Fruit fly (Drosophila melanogaster) whole organism, embryonic: ENCODE results near the gene sob.

Experiments
- Abd-B ChIP-seq: fragments of 200-800 bp; sonication (Bioruptor generic); optimal IDR thresholded peaks from 2 replicates; lab custom pipeline; 2018; ENCODE audit warnings: missing biosample characterization, mild to moderate bottlenecking, missing genetic modification characterization, moderate library complexity
- CG11723 ChIP-seq: fragments of 200-800 bp; sonication (Bioruptor generic); optimal IDR thresholded peaks from 2 replicates; lab custom pipeline; 2017; ENCODE audit warnings: missing biosample characterization, mild to moderate bottlenecking, missing genetic modification characterization
- CG13296 ChIP-seq: fragments of 200-800 bp; sonication (Bioruptor generic); optimal IDR thresholded peaks from 3 replicates; lab custom pipeline; 2018; ENCODE audit warnings: missing biosample characterization, mild to moderate bottlenecking, missing genetic modification characterization
- CG15269 ChIP-seq: fragments of 200-800 bp; sonication (Bioruptor generic); optimal IDR thresholded peaks from 2 replicates; lab custom pipeline; 2018; ENCODE audit warnings: missing biosample characterization, mild to moderate bottlenecking, missing genetic modification characterization, moderate library complexity
- CG17359 ChIP-seq: fragments of 200-800 bp; sonication (Bioruptor generic); optimal IDR thresholded peaks from 3 replicates; lab custom pipeline; 2018; ENCODE audit warnings: missing biosample characterization, mild to moderate bottlenecking, missing genetic modification characterization, moderate library complexity
- CG18262 ChIP-seq: fragments of 200-800 bp; optimal IDR thresholded peaks from 3 replicates; lab custom pipeline; 2019; ENCODE audit warnings: missing biosample characterization, mild to moderate bottlenecking, missing genetic modification characterization, moderate library complexity
- CG2199 ChIP-seq: fragments of 200-800 bp; sonication (Bioruptor generic); IDR thresholded peaks from 3 replicates; pipeline ENCODE4 v1.3.6; 2022; ENCODE audit warnings: missing biosample characterization, missing genetic modification characterization
- CG2712 ChIP-seq: fragments of 200-800 bp; optimal IDR thresholded peaks from 3 replicates; lab custom pipeline; 2019; ENCODE audit warnings: missing biosample characterization, mild to moderate bottlenecking, missing genetic modification characterization, moderate library complexity
- CG31441 ChIP-seq: fragments of 200-800 bp; sonication (Bioruptor generic); IDR thresholded peaks from 2 replicates; pipeline ENCODE4 v1.3.6; 2022; ENCODE audit warnings: missing biosample characterization, missing genetic modification characterization
- CG33213 ChIP-seq: fragments of 200-800 bp; sonication (Bioruptor generic); optimal IDR thresholded peaks from 3 replicates; lab custom pipeline; 2016; ENCODE audit warnings: missing biosample characterization, missing genetic modification characterization
- CG33557 ChIP-seq: fragments of 200-800 bp; sonication (Bioruptor generic); optimal IDR thresholded peaks from 2 replicates; lab custom pipeline; 2019; ENCODE audit warnings: missing biosample characterization, mild to moderate bottlenecking, missing genetic modification characterization, moderate library complexity
- CG42726 ChIP-seq: fragments of 200-800 bp; sonication (Bioruptor generic); IDR thresholded peaks from 2 replicates; pipeline ENCODE4 v1.3.6; 2022; ENCODE audit warnings: missing biosample characterization, missing genetic modification characterization; ENCODE audit not compliant: partially characterized antibody
- CG4820 ChIP-seq: fragments of 200-800 bp; sonication (Bioruptor generic); optimal IDR thresholded peaks from 3 replicates; lab custom pipeline; 2016; ENCODE audit warnings: missing biosample characterization, missing genetic modification characterization
- CG4854 ChIP-seq: fragments of 200-800 bp; sonication (Bioruptor generic); optimal IDR thresholded peaks from 2 replicates; lab custom pipeline; 2016; ENCODE audit warnings: missing biosample characterization, missing genetic modification characterization, inconsistent platforms
- CG5180 ChIP-seq: fragments of 200-800 bp; sonication (Bioruptor generic); optimal IDR thresholded peaks from 3 replicates; lab custom pipeline; 2017; ENCODE audit warnings: missing biosample characterization, missing genetic modification characterization, mild to moderate bottlenecking, moderate library complexity, missing genetic modification reagents
- CG7839 ChIP-seq: fragments of 200-800 bp; sonication (Bioruptor generic); optimal IDR thresholded peaks from 3 replicates; lab custom pipeline; 2018; ENCODE audit warnings: missing biosample characterization, mild to moderate bottlenecking, missing genetic modification characterization, moderate library complexity
- CG8765 ChIP-seq: fragments of 200-800 bp; sonication (Bioruptor generic); IDR thresholded peaks from 2 replicates; pipeline ENCODE4 v1.3.6; 2022; ENCODE audit warnings: missing biosample characterization, missing genetic modification characterization
- CG9797 ChIP-seq: fragments of 200-800 bp; sonication (Bioruptor generic); optimal IDR thresholded peaks from 3 replicates; lab custom pipeline; 2018; ENCODE audit warnings: missing biosample characterization, mild to moderate bottlenecking, missing genetic modification characterization
- CG9876 ChIP-seq: fragments of 200-800 bp; sonication (Bioruptor generic); optimal IDR thresholded peaks from 2 replicates; lab custom pipeline; 2016; ENCODE audit warnings: missing biosample characterization, missing genetic modification characterization
- CHES-1-like ChIP-seq: fragments of 200-800 bp; sonication (Bioruptor generic); optimal IDR thresholded peaks from 2 replicates; lab custom pipeline; 2016; ENCODE audit warnings: missing biosample characterization, missing genetic modification characterization
- CkIIα-i1 ChIP-seq: fragments of 200-800 bp; sonication (Bioruptor generic); IDR thresholded peaks from 2 replicates; pipeline ENCODE4 v1.3.6; 2022; ENCODE audit warnings: missing biosample characterization, missing genetic modification characterization
- D19B ChIP-seq: fragments of 200-800 bp; sonication (Bioruptor generic); optimal IDR thresholded peaks from 2 replicates; lab custom pipeline; 2017; ENCODE audit warnings: missing biosample characterization, mild to moderate bottlenecking, missing genetic modification characterization
- Dek ChIP-seq: fragments of 200-800 bp; sonication (Bioruptor generic); optimal IDR thresholded peaks from 3 replicates; lab custom pipeline; 2019; ENCODE audit warnings: missing biosample characterization, mild to moderate bottlenecking, missing genetic modification characterization, moderate library complexity
- Gsc ChIP-seq: fragments of 200-800 bp; sonication (Bioruptor generic); IDR thresholded peaks from 2 replicates; pipeline ENCODE4 v1.3.6; 2022; ENCODE audit warnings: missing biosample characterization, missing genetic modification characterization
- Gug ChIP-seq: fragments of 200-800 bp; sonication (Bioruptor generic); IDR thresholded peaks from 4 replicates; pipeline ENCODE4 v1.3.6; 2022; ENCODE audit warnings: missing biosample characterization, missing genetic modification characterization
- Hmr ChIP-seq: fragments of 200-800 bp; sonication (Bioruptor generic); optimal IDR thresholded peaks from 3 replicates; lab custom pipeline; 2017; ENCODE audit warnings: mild to moderate bottlenecking, missing biosample characterization, missing genetic modification reagents, missing genetic modification characterization
- Hr78 ChIP-seq, 2 experiments: fragments of 200-800 bp in 1 of 2; fragments of >200 bp in 1 of 2; sonication (Bioruptor generic) in 1 of 2; optimal IDR thresholded peaks; 2 replicates each; lab custom pipeline; 2017 to 2019; ENCODE audit warnings: missing biosample characterization in 2 of 2, missing genetic modification characterization in 2 of 2, mild to moderate bottlenecking in 1 of 2, moderate library complexity in 1 of 2
- Poxn ChIP-seq: fragments of 200-800 bp; sonication (Bioruptor generic); IDR thresholded peaks from 2 replicates; pipeline ENCODE4 v1.3.6; 2022; ENCODE audit warnings: missing biosample characterization, missing genetic modification characterization
- Sox102F ChIP-seq: fragments of 200-800 bp; sonication (Bioruptor generic); optimal IDR thresholded peaks from 2 replicates; lab custom pipeline; 2018; ENCODE audit warnings: missing biosample characterization, mild to moderate bottlenecking, missing genetic modification characterization, moderate library complexity
- Sry-β ChIP-seq: fragments of 200-800 bp; sonication (Bioruptor generic); optimal IDR thresholded peaks from 2 replicates; lab custom pipeline; 2018; ENCODE audit warnings: missing biosample characterization, mild to moderate bottlenecking, missing genetic modification characterization, moderate library complexity
- abd-A ChIP-seq: fragments of 200-800 bp; sonication (Bioruptor generic); optimal IDR thresholded peaks from 3 replicates; lab custom pipeline; 2019; ENCODE audit warnings: missing biosample characterization, mild to moderate bottlenecking, missing genetic modification characterization, moderate library complexity
- ac ChIP-seq: fragments of 200-800 bp; sonication (Bioruptor generic); optimal IDR thresholded peaks from 3 replicates; lab custom pipeline; 2017; ENCODE audit warnings: missing biosample characterization, mild to moderate bottlenecking, missing genetic modification characterization
- bcd ChIP-seq: fragments of 200-800 bp; sonication (Bioruptor generic); optimal IDR thresholded peaks from 2 replicates; lab custom pipeline; 2017; ENCODE audit warnings: missing biosample characterization, mild to moderate bottlenecking, missing genetic modification characterization
- bigmax ChIP-seq: fragments of 200-800 bp; sonication (Bioruptor generic); optimal IDR thresholded peaks from 2 replicates; lab custom pipeline; 2018; ENCODE audit warnings: missing biosample characterization, mild to moderate bottlenecking, missing genetic modification characterization
- bsh ChIP-seq, 2 experiments: fragments of 200-800 bp; sonication (Bioruptor generic); optimal IDR thresholded peaks; 2 replicates each; lab custom pipeline; 2017 to 2018; ENCODE audit warnings: mild to moderate bottlenecking in 2 of 2, missing biosample characterization in 2 of 2, missing genetic modification characterization in 2 of 2, moderate library complexity in 1 of 2
- chm ChIP-seq: fragments of 200-800 bp; sonication (Bioruptor generic); IDR thresholded peaks from 2 replicates; pipeline ENCODE4 v1.3.6; 2022; ENCODE audit warnings: missing biosample characterization, missing genetic modification characterization
- ci ChIP-seq: fragments of 200-800 bp; sonication (Bioruptor generic); IDR thresholded peaks from 3 replicates; pipeline ENCODE4 v1.3.6; 2022; ENCODE audit warnings: missing biosample characterization, missing genetic modification characterization
- crol ChIP-seq: fragments of 200-800 bp; sonication (Bioruptor generic); IDR thresholded peaks from 2 replicates; pipeline ENCODE4 v1.3.6; 2022; ENCODE audit warnings: missing biosample characterization, missing genetic modification characterization
- dm ChIP-seq: fragments of 200-800 bp; sonication (Bioruptor generic); optimal IDR thresholded peaks from 3 replicates; lab custom pipeline; 2016; ENCODE audit warnings: missing biosample characterization, missing genetic modification characterization
- exex ChIP-seq: fragments of 200-800 bp; sonication (Bioruptor generic); optimal IDR thresholded peaks from 4 replicates; lab custom pipeline; 2018; ENCODE audit warnings: missing biosample characterization, mild to moderate bottlenecking, missing genetic modification characterization, moderate library complexity
- fru ChIP-seq: fragments of >200 bp; optimal IDR thresholded peaks from 2 replicates; lab custom pipeline; 2017
- h ChIP-seq: fragments of >200 bp; optimal IDR thresholded peaks from 2 replicates; lab custom pipeline; 2017
- her ChIP-seq: fragments of 200-800 bp; sonication (Bioruptor generic); optimal IDR thresholded peaks from 2 replicates; lab custom pipeline; 2016; ENCODE audit warnings: missing biosample characterization, missing genetic modification characterization
- lilli ChIP-seq: fragments of 200-800 bp; sonication (Bioruptor generic); optimal IDR thresholded peaks from 3 replicates; lab custom pipeline; 2016; ENCODE audit warnings: missing biosample characterization, missing genetic modification characterization
- pb ChIP-seq: fragments of 200-800 bp; sonication (Bioruptor generic); optimal IDR thresholded peaks from 3 replicates; lab custom pipeline; 2016; ENCODE audit warnings: missing biosample characterization, missing genetic modification characterization
- repo ChIP-seq: fragments of 200-800 bp; sonication (Bioruptor generic); optimal IDR thresholded peaks from 2 replicates; lab custom pipeline; 2016; ENCODE audit warnings: missing biosample characterization, missing genetic modification characterization
- rib ChIP-seq: fragments of 200-800 bp; sonication (Bioruptor generic); IDR thresholded peaks from 2 replicates; pipeline ENCODE4 v1.3.6; 2022; ENCODE audit warnings: missing biosample characterization, missing genetic modification characterization
- sc ChIP-seq, 3 experiments: fragments of >200 bp in 2 of 3; fragments of 200-800 bp in 1 of 3; sonication (Bioruptor generic) in 1 of 3; optimal IDR thresholded peaks; 2 replicates in 2 of 3; 3 replicates in 1 of 3; lab custom pipeline; 2017; ENCODE audit warnings: mild to moderate bottlenecking in 1 of 3, missing biosample characterization in 1 of 3, missing genetic modification characterization in 1 of 3, missing genetic modification reagents in 1 of 3
- slbo ChIP-seq: fragments of 200-800 bp; sonication (Bioruptor generic); IDR thresholded peaks from 2 replicates; pipeline ENCODE4 v1.3.6; 2022; ENCODE audit warnings: missing biosample characterization, missing genetic modification characterization
- sug ChIP-seq: fragments of 200-800 bp; optimal IDR thresholded peaks from 2 replicates; lab custom pipeline; 2019; ENCODE audit warnings: missing biosample characterization, mild to moderate bottlenecking, missing genetic modification characterization, moderate library complexity
- trem ChIP-seq: fragments of 200-800 bp; optimal IDR thresholded peaks from 3 replicates; lab custom pipeline; 2019; ENCODE audit warnings: missing biosample characterization, mild to moderate bottlenecking, missing genetic modification characterization, moderate library complexity
- yki ChIP-seq: fragments of >200 bp; optimal IDR thresholded peaks from 3 replicates; lab custom pipeline; 2018

Gene sob

dm6 chr2L:3559647-3560046, 20.9 kb downstream of the sob start (continued):
- TF ChIP-seq CG13296 (GFP tag; lab: Kevin White, UChicago) = no peak
- TF ChIP-seq CkIIα-i1 (GFP tag; lab: Robert Waterston, UW) = no peak
- TF ChIP-seq CG42726 (GFP tag; lab: Robert Waterston, UW) = no peak
- TF ChIP-seq Sry-β = no peak
- TF ChIP-seq CG33557 (GFP tag; lab: Kevin White, UChicago) = no peak
- TF ChIP-seq CG4854 (GFP tag; lab: Kevin White, UChicago) = no peak
- no peak for TF ChIP-seq yki (lab: Kevin White, UChicago)
- TF ChIP-seq CG7839 = no peak
- TF ChIP-seq repo (GFP tag; lab: Kevin White, UChicago) = no peak
- no peak for TF ChIP-seq CG4820
- no peak for TF ChIP-seq CG9876 (GFP tag; lab: Kevin White, UChicago)
- TF ChIP-seq CG2199 (GFP tag; lab: Robert Waterston, UW) = no peak
- peak; percentile 13 for TF ChIP-seq CG15269
- TF ChIP-seq CG9797 (GFP tag; lab: Kevin White, UChicago) = no peak
- no peak for TF ChIP-seq Gsc (GFP tag; lab: Robert Waterston, UW)
- no peak for TF ChIP-seq CHES-1-like (GFP tag; lab: Kevin White, UChicago)
- TF ChIP-seq abd-A (tag; lab: Kevin White, UChicago) = no peak
- no peak for TF ChIP-seq pb (GFP tag; lab: Kevin White, UChicago)
- no peak for TF ChIP-seq slbo (GFP tag; lab: Robert Waterston, UW)
- peak; percentile 27 for TF ChIP-seq CG2712 (tag; lab: Kevin White, UChicago)
- TF ChIP-seq ci (GFP tag; lab: Robert Waterston, UW) = peak; percentile 46; the same call in 1 of the 3 replicates
- TF ChIP-seq bigmax (GFP tag; lab: Kevin White, UChicago) = no peak
- TF ChIP-seq her (GFP tag; lab: Kevin White, UChicago) = no peak
- no peak for TF ChIP-seq exex (tag; lab: Kevin White, UChicago)
- no peak for TF ChIP-seq D19B (GFP tag; lab: Kevin White, UChicago)
- no peak for TF ChIP-seq fru (lab: Kevin White, UChicago)
- no peak for TF ChIP-seq bcd (GFP tag; lab: Kevin White, UChicago)
- TF ChIP-seq sc (optimal IDR thresholded peaks at IDR 0.05; lab: Kevin White, UChicago) = no peak
- no peak for TF ChIP-seq sc (GFP tag; optimal IDR thresholded peaks at IDR 0.05; lab: Kevin White, UChicago)
- no peak for TF ChIP-seq CG33213
- no peak for TF ChIP-seq Dek
- TF ChIP-seq dm (GFP tag; lab: Kevin White, UChicago) = no peak
- TF ChIP-seq ac (GFP tag; lab: Kevin White, UChicago) = no peak
- peak; percentile 1 for TF ChIP-seq CG17359 (tag; lab: Kevin White, UChicago)
- peak; percentile 33 for TF ChIP-seq Sox102F (GFP tag; lab: Kevin White, UChicago)
- no peak for TF ChIP-seq CG11723 (GFP tag; lab: Kevin White, UChicago)
- no peak for TF ChIP-seq rib (GFP tag; lab: Robert Waterston, UW)
- no peak for TF ChIP-seq chm (GFP tag; lab: Robert Waterston, UW)
- peak in 1 of 2 experiments; percentile 23 for TF ChIP-seq bsh (GFP tag; optimal IDR thresholded peaks at IDR 0.05; lab: Kevin White, UChicago)
- TF ChIP-seq CG18262 (tag; lab: Kevin White, UChicago) = peak; percentile 14
- TF ChIP-seq sug (tag; lab: Kevin White, UChicago) = no peak
- TF ChIP-seq Hr78 (GFP tag; optimal IDR thresholded peaks at IDR 0.05; lab: Kevin White, UChicago) = no peak
- no peak for TF ChIP-seq Gug (GFP tag; lab: Robert Waterston, UW)
- TF ChIP-seq crol (GFP tag; lab: Robert Waterston, UW) = no peak
- peak; percentile 2 for TF ChIP-seq Hmr (GFP tag; lab: Kevin White, UChicago)
- TF ChIP-seq h = no peak
- TF ChIP-seq trem (tag; lab: Kevin White, UChicago) = no peak
- TF ChIP-seq CG5180 (GFP tag; lab: Kevin White, UChicago) = no peak
- no peak for TF ChIP-seq CG8765
- no peak for TF ChIP-seq Abd-B (GFP tag; lab: Kevin White, UChicago)
- 0 out of 2 replicates have a peak, but pooled peaks have one; percentile 22 for TF ChIP-seq CG31441 (GFP tag; lab: Robert Waterston, UW)
- TF ChIP-seq Poxn (GFP tag; lab: Robert Waterston, UW) = no peak
- no peak for TF ChIP-seq lilli (GFP tag; lab: Kevin White, UChicago)
